Fruit fly (Drosophila melanogaster): Measurements from ENCODE around the gene CG31975.

CG31975 gene

dm6 chr2L:109098-109799, 31.5 kb downstream of the CG31975 start (continued):
- TF ChIP-seq gsb (GFP tag; IDR thresholded peaks at IDR 0.05) (no peak), sna (GFP tag; IDR thresholded peaks at IDR 0.05; ENCODE audit: partially characterized antibody) (no peak), CG8478 (optimal IDR thresholded peaks at IDR 0.05) (no peak), CG6683 (GFP tag; optimal IDR thresholded peaks at IDR 0.05) (no peak), B-H2 (GFP tag; optimal IDR thresholded peaks at IDR 0.05) (no peak), sc (optimal IDR thresholded peaks at IDR 0.05) (no peak), sc (GFP tag; optimal IDR thresholded peaks at IDR 0.05) (no peak), cwo (GFP tag; optimal IDR thresholded peaks at IDR 0.05) (peak; percentile 86), CG10147 (GFP tag; optimal IDR thresholded peaks at IDR 0.05) (no peak), dm (GFP tag; optimal IDR thresholded peaks at IDR 0.05) (peak; percentile 87), NfI (GFP tag; optimal IDR thresholded peaks at IDR 0.05) (no peak), inv (GFP tag; IDR thresholded peaks at IDR 0.05; ENCODE audit: partially characterized antibody) (no peak), CG15514 (GFP tag; optimal IDR thresholded peaks at IDR 0.05) (peak; percentile 82), CG2678 (tag; optimal IDR thresholded peaks at IDR 0.05) (no peak), bsh (GFP tag; optimal IDR thresholded peaks at IDR 0.05) (no peak), Sox100B (GFP tag; optimal IDR thresholded peaks at IDR 0.05) (no peak), CG3847 (GFP tag; IDR thresholded peaks at IDR 0.05) (no peak), CG33213 (GFP tag; optimal IDR thresholded peaks at IDR 0.05) (no peak), CG1792 (GFP tag; optimal IDR thresholded peaks at IDR 0.05) (no peak), Ets65A (GFP tag) (no peak), ftz-f1 (GFP tag; optimal IDR thresholded peaks at IDR 0.05) (peak; percentile 1), CG13287 (GFP tag; IDR thresholded peaks at IDR 0.05; ENCODE audit: partially characterized antibody) (peak; percentile 33; the same call in 1 of the 2 replicates), CG10543 (GFP tag; optimal IDR thresholded peaks at IDR 0.05) (peak; percentile 75), ind (GFP tag; optimal IDR thresholded peaks at IDR 0.05) (no peak), CG15601 (tag; optimal IDR thresholded peaks at IDR 0.05) (no peak), Elba2 (GFP tag; optimal IDR thresholded peaks at IDR 0.05) (no peak), BtbVII (GFP tag; optimal IDR thresholded peaks at IDR 0.05) (peak; percentile 38), Oaz (GFP tag; IDR thresholded peaks at IDR 0.05) (no peak), zen (tag; optimal IDR thresholded peaks at IDR 0.05) (no peak), Mes4 (GFP tag; optimal IDR thresholded peaks at IDR 0.05) (no peak), br (optimal IDR thresholded peaks at IDR 0.05) (no peak), tna (GFP tag; IDR thresholded peaks at IDR 0.05; ENCODE audit: partially characterized antibody) (no peak), CG7357 (GFP tag; IDR thresholded peaks at IDR 0.05) (no peak), crp (GFP tag; optimal IDR thresholded peaks at IDR 0.05) (peak in 1 of 2 experiments; percentile 8), Ada2b (GFP tag; IDR thresholded peaks at IDR 0.05) (no peak), CG15011 (GFP tag; optimal IDR thresholded peaks at IDR 0.05) (no peak), Max (GFP tag; optimal IDR thresholded peaks at IDR 0.05) (peak; percentile 61), Lpt (GFP tag; optimal IDR thresholded peaks at IDR 0.05) (no peak), CG30020 (tag; optimal IDR thresholded peaks at IDR 0.05) (no peak), Hr78 (GFP tag; optimal IDR thresholded peaks at IDR 0.05) (no peak), tgo (GFP tag; IDR thresholded peaks at IDR 0.05) (no peak), Hand (GFP tag; optimal IDR thresholded peaks at IDR 0.05) (no peak), insv (GFP tag; optimal IDR thresholded peaks at IDR 0.05) (no peak), Xbp1 (GFP tag; optimal IDR thresholded peaks at IDR 0.05) (no peak), fd3F (GFP tag; optimal IDR thresholded peaks at IDR 0.05) (no peak), psq (GFP tag; optimal IDR thresholded peaks at IDR 0.05) (no peak), CG12391 (tag; optimal IDR thresholded peaks at IDR 0.05) (no peak), sens (GFP tag) (peak; percentile 3), CG4282 (GFP tag; optimal IDR thresholded peaks at IDR 0.05) (no peak), CG13624 (GFP tag; optimal IDR thresholded peaks at IDR 0.05) (peak; percentile 34)
